Worm (Caenorhabditis elegans) whole organism, L1 larva: ENCODE measurements around the gene mlp-1.

ENCODE experiments used
- C04F5.9 ChIP-seq: sonication (generic microtip); optimal IDR thresholded peaks from 2 replicates; lab custom pipeline; 2016; ENCODE audit warnings: missing genetic modification characterization, missing compliant biosample characterization
- C16A3.4 ChIP-seq: fragments of 150-350 bp; optimal IDR thresholded peaks from 2 replicates; lab custom pipeline; 2014; ENCODE audit warnings: missing biosample characterization, missing genetic modification characterization
- F16B12.6 ChIP-seq: fragments of 150-350 bp; optimal IDR thresholded peaks from 2 replicates; lab custom pipeline; 2014; ENCODE audit warnings: missing biosample characterization, missing genetic modification characterization
- ama-1 ChIP-seq: fragments of 150-350 bp; optimal IDR thresholded peaks from 2 replicates; lab custom pipeline; 2014
- blmp-1 ChIP-seq: fragments of 150-350 bp; optimal IDR thresholded peaks from 2 replicates; lab custom pipeline; 2014; ENCODE audit warnings: missing biosample characterization, missing genetic modification characterization
- ceh-8 ChIP-seq: fragments of 200-800 bp; sonication (Bioruptor generic); optimal IDR thresholded peaks from 2 replicates; lab custom pipeline; 2018; ENCODE audit warnings: mild to moderate bottlenecking, missing genetic modification characterization, moderate library complexity, missing compliant biosample characterization
- ceh-82 ChIP-seq, 3 experiments: fragments of 150-350 bp in 1 of 3; sonication (generic microtip) in 2 of 3; optimal IDR thresholded peaks; 2 replicates each; lab custom pipeline; 2014 to 2017; ENCODE audit warnings: missing biosample characterization in 3 of 3, missing genetic modification characterization in 3 of 3
- dpl-1 ChIP-seq, 3 experiments: fragments of 150-350 bp in 2 of 3; sonication (generic microtip) in 1 of 3; optimal IDR thresholded peaks; 2 replicates each; lab custom pipeline; 2014 to 2017; ENCODE audit warnings: missing biosample characterization in 3 of 3, missing genetic modification characterization in 3 of 3, missing genetic modification reagents in 3 of 3
- efl-1 ChIP-seq, 4 experiments: fragments of 150-350 bp; optimal IDR thresholded peaks in 3 of 4; peaks in 1 of 4; 1 replicate in 1 of 4; 2 replicates in 3 of 4; lab custom pipeline; 2014; ENCODE audit warnings: missing biosample characterization in 2 of 4, missing genetic modification characterization in 2 of 4, missing genetic modification reagents in 2 of 4
- elt-2 ChIP-seq: sonication (generic microtip); optimal IDR thresholded peaks from 2 replicates; lab custom pipeline; 2016; ENCODE audit warnings: missing genetic modification characterization, mild to moderate bottlenecking, inconsistent platforms, missing compliant biosample characterization, missing genetic modification reagents
- elt-3 ChIP-seq, 6 experiments: fragments of 150-350 bp in 1 of 6; sonication (generic microtip); optimal IDR thresholded peaks; 2 replicates each; lab custom pipeline; 2017 to 2018; ENCODE audit warnings: missing biosample characterization in 6 of 6, missing genetic modification characterization in 6 of 6, inconsistent platforms in 1 of 6
- fkh-10 ChIP-seq: sonication (generic microtip); optimal IDR thresholded peaks from 2 replicates; lab custom pipeline; 2017; ENCODE audit warnings: missing biosample characterization, missing genetic modification reagents, missing genetic modification characterization
- fkh-8 ChIP-seq: sonication (generic microtip); optimal IDR thresholded peaks from 2 replicates; lab custom pipeline; 2016; ENCODE audit warnings: mild to moderate bottlenecking, missing genetic modification characterization, missing compliant biosample characterization
- grh-1 ChIP-seq: fragments of 200-800 bp; sonication (Bioruptor generic); IDR thresholded peaks from 2 replicates; pipeline ENCODE4 v1.3.6; 2022; ENCODE audit warnings: missing genetic modification reagents, missing genetic modification characterization, missing compliant biosample characterization
- lin-13 ChIP-seq: fragments of 150-350 bp; optimal IDR thresholded peaks from 2 replicates; lab custom pipeline; 2014; ENCODE audit warnings: missing biosample characterization, missing genetic modification reagents, missing genetic modification characterization
- lin-14 ChIP-seq: fragments of 200-800 bp; sonication (Bioruptor generic); optimal IDR thresholded peaks from 2 replicates; lab custom pipeline; 2018; ENCODE audit warnings: mild to moderate bottlenecking, missing genetic modification characterization, moderate library complexity, missing compliant biosample characterization
- lin-15B ChIP-seq: fragments of 150-350 bp; sonication (generic microtip); optimal IDR thresholded peaks from 3 replicates; lab custom pipeline; 2014; ENCODE audit warnings: missing biosample characterization, missing genetic modification characterization
- lin-35 ChIP-seq, 2 experiments: fragments of 150-350 bp; optimal IDR thresholded peaks; 2 replicates each; lab custom pipeline; 2014; ENCODE audit warnings: missing biosample characterization in 2 of 2, missing genetic modification characterization in 2 of 2, missing genetic modification reagents in 2 of 2
- lir-3 ChIP-seq: sonication (generic microtip); optimal IDR thresholded peaks from 2 replicates; lab custom pipeline; 2016; ENCODE audit warnings: mild to moderate bottlenecking, missing genetic modification characterization, moderate library complexity, missing compliant biosample characterization; ENCODE audit not compliant: poor library complexity
- lsy-2 ChIP-seq, 2 experiments: fragments of 150-350 bp; optimal IDR thresholded peaks; 2 replicates each; lab custom pipeline; 2014; ENCODE audit warnings: missing biosample characterization in 2 of 2, missing genetic modification characterization in 2 of 2
- mdl-1 ChIP-seq, 2 experiments: fragments of 150-350 bp; optimal IDR thresholded peaks; 2 replicates each; lab custom pipeline; 2014 to 2017; ENCODE audit warnings: missing biosample characterization in 2 of 2, missing genetic modification characterization in 2 of 2, inconsistent platforms in 1 of 2
- mep-1 ChIP-seq: fragments of 150-350 bp; optimal IDR thresholded peaks from 2 replicates; lab custom pipeline; 2014; ENCODE audit warnings: missing biosample characterization, missing genetic modification characterization
- nhr-12 ChIP-seq: sonication (generic microtip); optimal IDR thresholded peaks from 2 replicates; lab custom pipeline; 2017; ENCODE audit warnings: missing biosample characterization, missing genetic modification characterization
- nhr-19 ChIP-seq: fragments of 200-800 bp; sonication (Bioruptor generic); conservative IDR thresholded peaks from 2 replicates; pipeline ENCODE4 v1.3.6; 2022; ENCODE audit warnings: missing genetic modification characterization, missing compliant biosample characterization
- nhr-20 ChIP-seq: sonication (generic microtip); optimal IDR thresholded peaks from 2 replicates; lab custom pipeline; 2016; ENCODE audit warnings: mild to moderate bottlenecking, missing genetic modification characterization, missing compliant biosample characterization
- nhr-47 ChIP-seq: sonication (generic microtip); optimal IDR thresholded peaks from 2 replicates; lab custom pipeline; 2016; ENCODE audit warnings: mild to moderate bottlenecking, missing genetic modification characterization, moderate library complexity, missing compliant biosample characterization
- nhr-71 ChIP-seq: sonication (generic microtip); optimal IDR thresholded peaks from 2 replicates; lab custom pipeline; 2016; ENCODE audit warnings: mild to moderate bottlenecking, missing genetic modification characterization, moderate library complexity, missing compliant biosample characterization
- nhr-85 ChIP-seq: sonication (generic microtip); peaks from one replicate; lab custom pipeline; 2016; ENCODE audit warnings: missing genetic modification characterization, inconsistent platforms, missing compliant biosample characterization
- nhr-90 ChIP-seq: sonication (generic microtip); optimal IDR thresholded peaks from 2 replicates; lab custom pipeline; 2016; ENCODE audit warnings: mild to moderate bottlenecking, missing genetic modification characterization, missing compliant biosample characterization; ENCODE audit not compliant: poor library complexity
- pax-3 ChIP-seq: fragments of 200-800 bp; sonication (Bioruptor generic); optimal IDR thresholded peaks from 2 replicates; lab custom pipeline; 2018; ENCODE audit warnings: mild to moderate bottlenecking, missing genetic modification characterization, moderate library complexity, missing compliant biosample characterization
- pqm-1 ChIP-seq: sonication (generic microtip); optimal IDR thresholded peaks from 3 replicates; lab custom pipeline; 2017; ENCODE audit warnings: missing biosample characterization, missing genetic modification characterization
- snpc-4 ChIP-seq: fragments of 150-350 bp; optimal IDR thresholded peaks from 2 replicates; lab custom pipeline; 2014; ENCODE audit warnings: missing biosample characterization, missing genetic modification characterization
- snu-23 ChIP-seq: sonication (generic microtip); optimal IDR thresholded peaks from 2 replicates; lab custom pipeline; 2016; ENCODE audit warnings: missing genetic modification characterization, missing compliant biosample characterization
- swsn-7 ChIP-seq: sonication (generic microtip); optimal IDR thresholded peaks from 2 replicates; lab custom pipeline; 2016; ENCODE audit warnings: missing genetic modification characterization, missing compliant biosample characterization
- tbx-2 ChIP-seq: sonication (generic microtip); optimal IDR thresholded peaks from 2 replicates; lab custom pipeline; 2016; ENCODE audit warnings: missing genetic modification characterization, missing compliant biosample characterization
- unc-130 ChIP-seq: fragments of 150-350 bp; optimal IDR thresholded peaks from 2 replicates; lab custom pipeline; 2017; ENCODE audit warnings: missing biosample characterization, missing genetic modification characterization, inconsistent platforms
- unc-30 ChIP-seq: sonication (generic microtip); optimal IDR thresholded peaks from 2 replicates; lab custom pipeline; 2017; ENCODE audit warnings: missing biosample characterization, missing genetic modification characterization
- unc-86 ChIP-seq: sonication (generic microtip); optimal IDR thresholded peaks from 2 replicates; lab custom pipeline; 2016; ENCODE audit warnings: missing genetic modification characterization, missing compliant biosample characterization
- unc-98 ChIP-seq: fragments of 200-800 bp; sonication (Bioruptor generic); IDR thresholded peaks from 2 replicates; pipeline ENCODE4 v1.3.6; 2022; ENCODE audit warnings: missing genetic modification characterization, missing compliant biosample characterization
- xbp-1 ChIP-seq: sonication (generic microtip); optimal IDR thresholded peaks from 2 replicates; lab custom pipeline; 2016; ENCODE audit warnings: missing genetic modification characterization, missing compliant biosample characterization
- zag-1 ChIP-seq: fragments of 150-350 bp; optimal IDR thresholded peaks from 2 replicates; lab custom pipeline; 2014; ENCODE audit warnings: missing biosample characterization, missing genetic modification characterization

mlp-1 gene

DNA sequence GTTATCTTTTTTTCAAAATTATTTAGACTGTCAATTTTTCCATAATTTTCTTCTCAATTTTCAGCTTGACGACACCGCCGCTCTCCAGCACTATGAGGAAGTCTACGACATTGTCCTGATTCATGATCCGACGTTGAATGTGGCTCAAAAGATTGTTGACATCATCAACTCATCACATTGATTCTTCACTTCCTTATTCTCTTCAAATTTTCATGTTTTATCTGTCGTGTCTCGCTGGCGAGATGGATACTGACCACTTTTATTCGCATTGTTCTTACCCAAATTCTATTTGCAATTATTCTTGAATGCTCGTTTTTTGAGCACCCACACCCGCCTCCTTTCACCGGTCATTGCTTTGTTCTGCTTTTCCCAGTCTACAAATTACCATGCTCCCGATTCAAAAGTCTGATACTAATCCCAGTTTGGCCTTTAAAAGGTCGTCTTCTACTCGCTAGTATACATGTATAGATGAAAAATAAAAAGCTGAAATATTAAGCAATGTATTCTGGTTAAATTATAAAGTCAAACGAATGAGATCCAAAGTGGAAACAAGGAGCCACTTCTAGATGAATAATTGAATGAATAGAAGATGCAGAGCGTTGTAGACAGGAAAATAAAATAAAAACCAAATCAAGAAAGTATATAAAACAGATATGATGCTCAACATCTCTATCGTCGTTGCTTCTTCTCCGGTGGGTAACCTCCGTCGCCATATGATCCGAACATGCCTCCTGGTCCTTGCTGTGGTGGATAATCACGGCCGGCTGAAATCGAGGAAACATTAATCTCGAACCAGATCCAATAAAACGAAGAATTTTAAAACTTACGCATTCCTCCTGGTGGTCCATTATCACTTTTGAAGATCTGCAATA lies 21.6 kb downstream of the mlp-1 start:
- no peak for TF ChIP-seq snpc-4 (tag; lab: Kevin White, UChicago)
- no peak for TF ChIP-seq unc-30 (tag; lab: Kevin White, UChicago)
- no peak for TF ChIP-seq unc-98 (GFP tag; lab: Robert Waterston, UW)
- TF ChIP-seq snu-23 (GFP tag; lab: Kevin White, UChicago): peak; percentile 5
- TF ChIP-seq nhr-85 (tag; lab: Kevin White, UChicago): peak; percentile 58
- TF ChIP-seq nhr-90 (tag; lab: Kevin White, UChicago): peak; percentile 4
- TF ChIP-seq ama-1 (lab: Kevin White, UChicago): peak; percentile 9
- no peak for TF ChIP-seq lir-3 (tag; lab: Kevin White, UChicago)
- TF ChIP-seq swsn-7: no peak
- TF ChIP-seq lin-35 (GFP tag; optimal IDR thresholded peaks at IDR 0.05; lab: Kevin White, UChicago): peak in 1 of 2 experiments; percentile 5
- peak; percentile 28 for TF ChIP-seq nhr-71 (tag; lab: Kevin White, UChicago)
- TF ChIP-seq efl-1 (optimal IDR thresholded peaks at IDR 0.05; lab: Kevin White, UChicago): no peak
- peak in 1 of 2 experiments; percentile 20 for TF ChIP-seq efl-1 (GFP tag; optimal IDR thresholded peaks at IDR 0.05 in 1 of 2; lab: Kevin White, UChicago)
- TF ChIP-seq lin-15B (tag; lab: Kevin White, UChicago): no peak
- no peak for TF ChIP-seq nhr-47 (tag; lab: Kevin White, UChicago)
- TF ChIP-seq unc-130 (tag; lab: Kevin White, UChicago): no peak
- no peak for TF ChIP-seq mdl-1 (tag; optimal IDR thresholded peaks at IDR 0.05; lab: Kevin White, UChicago)
- no peak for TF ChIP-seq zag-1
- no peak for TF ChIP-seq tbx-2 (tag; lab: Kevin White, UChicago)
- no peak for TF ChIP-seq pax-3 (tag; lab: Kevin White, UChicago)
- TF ChIP-seq elt-2 (tag; lab: Kevin White, UChicago): no peak
- TF ChIP-seq lin-14 (GFP tag; lab: Kevin White, UChicago): no peak
- no peak for TF ChIP-seq lin-13
- no peak for TF ChIP-seq xbp-1
- no peak for TF ChIP-seq nhr-12
- TF ChIP-seq elt-3 (tag; optimal IDR thresholded peaks at IDR 0.05; lab: Kevin White, UChicago): no peak
- no peak for TF ChIP-seq dpl-1 (GFP tag; optimal IDR thresholded peaks at IDR 0.05; lab: Kevin White, UChicago)

DNA sequence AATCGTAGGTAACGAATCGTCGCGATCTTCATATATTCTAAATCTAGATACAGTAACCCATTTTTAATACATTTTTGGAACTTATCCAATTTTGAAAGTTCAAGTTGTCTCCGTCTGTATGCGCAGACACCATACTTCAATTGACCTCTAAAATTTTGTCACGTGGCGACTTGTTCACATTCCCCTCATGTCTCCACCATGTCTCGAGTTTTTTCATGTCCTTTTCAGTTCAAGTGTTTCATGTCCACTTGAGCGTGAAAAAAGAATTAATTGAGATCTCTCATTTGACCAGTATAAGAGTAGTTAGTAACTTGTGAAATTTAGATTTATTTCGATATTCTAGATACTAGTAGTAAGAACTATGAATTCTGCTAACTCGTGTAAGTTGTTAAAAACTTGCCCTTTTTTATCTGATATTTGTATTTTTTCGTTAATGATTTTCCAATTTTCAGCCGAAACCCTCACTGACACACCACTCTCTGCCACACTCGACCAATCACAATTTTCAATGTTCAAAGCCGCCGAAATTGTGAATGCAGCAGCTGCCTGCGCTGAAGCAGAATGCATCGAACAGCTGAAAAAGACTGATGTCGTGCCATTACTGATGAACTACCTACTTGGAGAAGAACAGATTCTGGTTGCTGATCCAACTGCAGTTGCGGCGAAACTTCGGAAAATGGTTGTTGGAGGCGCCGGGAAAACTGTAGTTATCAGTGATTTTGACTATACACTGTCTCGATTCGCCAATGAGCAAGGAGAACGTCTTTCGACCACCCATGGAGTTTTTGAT lies 23.1 kb downstream of the mlp-1 start:
- peak; percentile 46 for TF ChIP-seq blmp-1 (tag; lab: Kevin White, UChicago)
- peak; percentile 72 for TF ChIP-seq nhr-71 (tag; lab: Kevin White, UChicago)
- TF ChIP-seq C16A3.4 (tag; lab: Kevin White, UChicago): no peak
- TF ChIP-seq snu-23 (GFP tag; lab: Kevin White, UChicago): peak; percentile 72
- TF ChIP-seq lin-35 (GFP tag; optimal IDR thresholded peaks at IDR 0.05; lab: Kevin White, UChicago): peak; percentile 3 to 53
- peak; percentile 33 for TF ChIP-seq tbx-2 (tag; lab: Kevin White, UChicago)
- no peak for TF ChIP-seq C04F5.9 (tag; lab: Kevin White, UChicago)
- TF ChIP-seq nhr-90 (tag; lab: Kevin White, UChicago): no peak
- TF ChIP-seq nhr-19 (GFP tag; lab: Robert Waterston, UW): peak; percentile 32; the same call in 1 of the 2 replicates
- peak in 2 of 3 experiments; percentile 25 for TF ChIP-seq dpl-1 (GFP tag; optimal IDR thresholded peaks at IDR 0.05; lab: Kevin White, UChicago)
- peak in 1 of 2 experiments; percentile 14 for TF ChIP-seq efl-1 (optimal IDR thresholded peaks at IDR 0.05; lab: Kevin White, UChicago)
- peak in 1 of 2 experiments; percentile 93 for TF ChIP-seq efl-1 (GFP tag; optimal IDR thresholded peaks at IDR 0.05 in 1 of 2; lab: Kevin White, UChicago)
- TF ChIP-seq mep-1 (tag; lab: Kevin White, UChicago): peak; percentile 59
- TF ChIP-seq mdl-1 (tag; optimal IDR thresholded peaks at IDR 0.05; lab: Kevin White, UChicago): peak in 1 of 2 experiments; percentile 63
- no peak for TF ChIP-seq unc-130 (tag; lab: Kevin White, UChicago)
- peak in 1 of 3 experiments; percentile 12 for TF ChIP-seq ceh-82 (tag; optimal IDR thresholded peaks at IDR 0.05; lab: Kevin White, UChicago)
- peak; percentile 13 for TF ChIP-seq fkh-8 (tag; lab: Kevin White, UChicago)
- TF ChIP-seq nhr-20 (tag; lab: Kevin White, UChicago): peak; percentile 71
- TF ChIP-seq grh-1 (GFP tag; lab: Robert Waterston, UW): peak; percentile 52; the same call in 1 of the 2 replicates
- no peak for TF ChIP-seq pqm-1 (tag; lab: Kevin White, UChicago)
- no peak for TF ChIP-seq unc-86 (tag; lab: Kevin White, UChicago)
- peak; percentile 34 to 52 for TF ChIP-seq lsy-2 (tag; optimal IDR thresholded peaks at IDR 0.05; lab: Kevin White, UChicago)
- peak; percentile 91 for TF ChIP-seq nhr-85 (tag; lab: Kevin White, UChicago)
- peak; percentile 19 for TF ChIP-seq swsn-7
- TF ChIP-seq nhr-47 (tag; lab: Kevin White, UChicago): peak; percentile 12
- TF ChIP-seq fkh-10 (GFP tag; lab: Kevin White, UChicago): peak; percentile 50
- TF ChIP-seq ceh-8 (GFP tag; lab: Kevin White, UChicago): no peak
- peak; percentile 84 for TF ChIP-seq lin-14 (GFP tag; lab: Kevin White, UChicago)
- TF ChIP-seq F16B12.6 (tag; lab: Kevin White, UChicago): peak; percentile 1
